Worm (Caenorhabditis elegans): ENCODE results near the gene R08D7.7.

- no peak for TF ChIP-seq nhr-237 (tag; optimal IDR thresholded peaks at IDR 0.05)
- TF ChIP-seq lin-39 (tag; optimal IDR thresholded peaks at IDR 0.05), result no peak
Observed at ce11 chrIII:9002545-9002944, 12.7 kb downstream of the R08D7.7 start, which contains the start of the genes F59B2.15 and zif-1.

Data from whole organism, L2 larva.